Worm (Caenorhabditis elegans) whole organism, late embryonic: ENCODE measurements around the gene fbxb-117.

ENCODE experiments used
- C38D4.7 ChIP-seq: fragments of 200-800 bp; sonication (Bioruptor generic); optimal IDR thresholded peaks from 2 replicates; lab custom pipeline; 2018; ENCODE audit warnings: mild to moderate bottlenecking, missing genetic modification characterization, moderate library complexity, missing compliant biosample characterization
- K02D7.2 ChIP-seq: sonication (generic microtip); optimal IDR thresholded peaks from 2 replicates; lab custom pipeline; 2017; ENCODE audit warnings: mild to moderate bottlenecking, missing genetic modification characterization, missing compliant biosample characterization
- K09A11.1 ChIP-seq: sonication (generic microtip); optimal IDR thresholded peaks from 2 replicates; lab custom pipeline; 2017; ENCODE audit warnings: antibody characterized with exemption, mild to moderate bottlenecking, missing genetic modification characterization, missing compliant biosample characterization; ENCODE audit not compliant: insufficient read depth
- T23F11.4 ChIP-seq: fragments of 200-800 bp; sonication (Bioruptor generic); optimal IDR thresholded peaks from 2 replicates; lab custom pipeline; 2018; ENCODE audit warnings: mild to moderate bottlenecking, missing genetic modification characterization, missing compliant biosample characterization
- ahr-1 ChIP-seq: sonication (generic microtip); optimal IDR thresholded peaks from 2 replicates; lab custom pipeline; 2016; ENCODE audit warnings: missing genetic modification characterization, missing compliant biosample characterization
- ceh-14 ChIP-seq: sonication (generic microtip); optimal IDR thresholded peaks from 2 replicates; lab custom pipeline; 2016; ENCODE audit warnings: missing genotype, missing genetic modification characterization, missing compliant biosample characterization
- ceh-18 ChIP-seq: sonication (generic microtip); optimal IDR thresholded peaks from 2 replicates; lab custom pipeline; 2016; ENCODE audit warnings: missing genetic modification characterization, missing compliant biosample characterization
- ceh-2 ChIP-seq: sonication (generic microtip); optimal IDR thresholded peaks from 2 replicates; lab custom pipeline; 2016; ENCODE audit warnings: missing genotype, missing genetic modification characterization, missing compliant biosample characterization
- ceh-24 ChIP-seq: sonication (generic microtip); optimal IDR thresholded peaks from 2 replicates; lab custom pipeline; 2016; ENCODE audit warnings: mild to moderate bottlenecking, missing genetic modification characterization, missing compliant biosample characterization
- ceh-31 ChIP-seq: sonication (generic microtip); optimal IDR thresholded peaks from 2 replicates; lab custom pipeline; 2016; ENCODE audit warnings: missing genetic modification characterization, missing compliant biosample characterization
- ceh-34 ChIP-seq: sonication (generic microtip); optimal IDR thresholded peaks from 2 replicates; lab custom pipeline; 2016; ENCODE audit warnings: mild to moderate bottlenecking, missing genetic modification characterization, missing compliant biosample characterization
- ceh-48 ChIP-seq: sonication (generic microtip); optimal IDR thresholded peaks from 2 replicates; lab custom pipeline; 2016; ENCODE audit warnings: missing genetic modification characterization, inconsistent platforms, missing compliant biosample characterization
- ceh-6 ChIP-seq: fragments of 200-800 bp; sonication (Bioruptor generic); optimal IDR thresholded peaks from 2 replicates; lab custom pipeline; 2018; ENCODE audit warnings: mild to moderate bottlenecking, missing genetic modification characterization, missing compliant biosample characterization
- ceh-9 ChIP-seq: sonication (generic microtip); optimal IDR thresholded peaks from 2 replicates; lab custom pipeline; 2016; ENCODE audit warnings: mild to moderate bottlenecking, missing genetic modification characterization, inconsistent platforms, missing compliant biosample characterization
- dmd-4 ChIP-seq: sonication (generic microtip); optimal IDR thresholded peaks from 2 replicates; lab custom pipeline; 2016; ENCODE audit warnings: borderline replicate concordance, missing genetic modification characterization, missing compliant biosample characterization
- elt-2 ChIP-seq: sonication (generic microtip); optimal IDR thresholded peaks from 2 replicates; lab custom pipeline; 2016; ENCODE audit warnings: missing genetic modification reagents, missing genetic modification characterization, missing compliant biosample characterization
- fkh-6 ChIP-seq: sonication (generic microtip); optimal IDR thresholded peaks from 2 replicates; lab custom pipeline; 2016; ENCODE audit warnings: missing genetic modification characterization, missing compliant biosample characterization
- gmeb-2 ChIP-seq: sonication (generic microtip); optimal IDR thresholded peaks from 2 replicates; lab custom pipeline; 2016; ENCODE audit warnings: missing genetic modification characterization, inconsistent platforms, missing compliant biosample characterization
- hlh-15 ChIP-seq: sonication (generic microtip); optimal IDR thresholded peaks from 2 replicates; lab custom pipeline; 2016; ENCODE audit warnings: missing genetic modification characterization, missing compliant biosample characterization
- hlh-30 ChIP-seq: sonication (generic microtip); optimal IDR thresholded peaks from 2 replicates; lab custom pipeline; 2017; ENCODE audit warnings: antibody characterized with exemption, missing genetic modification characterization, missing compliant biosample characterization; ENCODE audit not compliant: insufficient read depth
- hlh-6 ChIP-seq: sonication (generic microtip); optimal IDR thresholded peaks from 2 replicates; lab custom pipeline; 2016; ENCODE audit warnings: missing genotype, missing genetic modification characterization, missing compliant biosample characterization
- madf-2 ChIP-seq: sonication (generic microtip); optimal IDR thresholded peaks from 2 replicates; lab custom pipeline; 2017; ENCODE audit warnings: missing genetic modification characterization, missing compliant biosample characterization
- mec-3 ChIP-seq: sonication (generic microtip); optimal IDR thresholded peaks from 2 replicates; lab custom pipeline; 2016; ENCODE audit warnings: borderline replicate concordance, missing genetic modification characterization, missing compliant biosample characterization
- nhr-11 ChIP-seq: fragments of 150-350 bp; optimal IDR thresholded peaks from 2 replicates; lab custom pipeline; 2014; ENCODE audit warnings: missing biosample characterization, missing genetic modification characterization
- nhr-232 ChIP-seq: sonication (generic microtip); optimal IDR thresholded peaks from 2 replicates; lab custom pipeline; 2016; ENCODE audit warnings: missing genetic modification characterization, missing compliant biosample characterization
- pag-3 ChIP-seq: sonication (generic microtip); optimal IDR thresholded peaks from 2 replicates; lab custom pipeline; 2016; ENCODE audit warnings: missing compliant biosample characterization, missing genetic modification characterization, borderline replicate concordance
- pqm-1 ChIP-seq: sonication (generic microtip); optimal IDR thresholded peaks from 2 replicates; lab custom pipeline; 2016; ENCODE audit warnings: missing genetic modification characterization, missing compliant biosample characterization
- ref-2 ChIP-seq: sonication (generic microtip); optimal IDR thresholded peaks from 2 replicates; lab custom pipeline; 2016; ENCODE audit warnings: missing genetic modification characterization, missing compliant biosample characterization
- sdc-2 ChIP-seq: sonication (generic microtip); optimal IDR thresholded peaks from 2 replicates; lab custom pipeline; 2016; ENCODE audit warnings: missing genotype, missing genetic modification characterization, missing compliant biosample characterization
- syd-9 ChIP-seq: sonication (generic microtip); optimal IDR thresholded peaks from 2 replicates; lab custom pipeline; 2016; ENCODE audit warnings: mild to moderate bottlenecking, missing genetic modification characterization, moderate library complexity, missing compliant biosample characterization
- tbx-7 ChIP-seq: sonication (generic microtip); optimal IDR thresholded peaks from 2 replicates; lab custom pipeline; 2016; ENCODE audit warnings: missing genotype, missing genetic modification characterization, missing compliant biosample characterization
- unc-3 ChIP-seq, 2 experiments: fragments of 200-800 bp in 1 of 2; sonication (Bioruptor generic) in 1 of 2; sonication (generic microtip) in 1 of 2; conservative IDR thresholded peaks in 1 of 2; optimal IDR thresholded peaks in 1 of 2; 2 replicates each; pipeline versions ENCODE4 v1.3.6 to Lab custom; 2016 to 2022; ENCODE audit warnings: missing compliant biosample characterization in 2 of 2, missing genetic modification characterization in 2 of 2, missing genetic modification reagents in 1 of 2
- unc-42 ChIP-seq: sonication (generic microtip); optimal IDR thresholded peaks from 2 replicates; lab custom pipeline; 2016; ENCODE audit warnings: missing genotype, missing genetic modification characterization, missing compliant biosample characterization
- unc-55 ChIP-seq: sonication (generic microtip); optimal IDR thresholded peaks from 2 replicates; lab custom pipeline; 2017; ENCODE audit warnings: missing biosample characterization, missing genetic modification reagents, missing genetic modification characterization
- zip-5 ChIP-seq: sonication (generic microtip); optimal IDR thresholded peaks from 2 replicates; lab custom pipeline; 2016; ENCODE audit warnings: missing genetic modification characterization, missing compliant biosample characterization
- ztf-16 ChIP-seq: sonication (generic microtip); optimal IDR thresholded peaks from 2 replicates; lab custom pipeline; 2017; ENCODE audit warnings: missing genetic modification characterization, missing compliant biosample characterization

Gene fbxb-117

DNA sequence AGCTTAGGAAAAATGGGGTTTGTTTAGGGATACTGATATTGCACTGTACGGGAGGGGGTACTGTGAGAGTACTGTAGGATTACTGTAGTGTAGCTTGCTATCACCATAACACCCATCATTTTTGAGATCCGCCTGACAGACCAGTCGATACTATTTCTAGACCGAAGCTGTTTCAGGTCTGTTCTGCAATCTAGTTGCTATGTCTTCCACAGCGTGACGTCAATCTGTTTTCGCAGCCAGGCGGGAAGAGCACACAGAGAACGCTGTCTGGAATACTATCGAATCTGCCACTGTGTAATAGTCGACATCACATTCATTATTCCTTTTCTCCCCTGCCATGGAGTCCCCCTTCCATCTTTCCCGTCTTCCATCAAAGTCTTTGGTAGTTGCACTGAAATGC lies 30.6 kb upstream of the fbxb-117 start, which contains the start of gene F21D9.11:
Gene F21D9.11, plus strand, starts transcription at position 301 of the 400 bp plus-strand sequence.
- no peak for TF ChIP-seq ceh-18
- no peak for TF ChIP-seq madf-2 (tag; lab: Kevin White, UChicago)
- TF ChIP-seq ceh-6 (GFP tag; lab: Kevin White, UChicago) = no peak

DNA sequence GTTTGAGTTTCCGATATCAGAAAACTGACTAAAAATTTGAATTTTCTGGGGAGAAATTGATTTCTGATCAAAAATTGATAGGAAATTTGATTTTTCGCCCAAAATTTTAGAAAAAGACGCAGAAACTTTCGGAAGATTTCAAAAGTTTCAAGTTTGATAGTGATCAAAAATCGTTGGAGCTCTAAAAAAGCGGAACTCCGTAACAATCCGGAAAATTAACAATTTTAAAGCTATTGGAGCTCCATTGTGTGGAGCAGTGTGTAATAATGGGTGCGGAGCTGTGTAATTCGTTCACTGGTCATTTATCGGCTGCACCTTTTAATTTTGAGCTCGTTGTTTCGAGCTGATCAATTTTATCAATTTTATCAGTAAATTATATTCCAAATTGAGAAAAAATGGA lies 28.9 kb upstream of the fbxb-117 start, which contains the start of gene F21D9.4:
Gene F21D9.4, plus strand, starts transcription at position 301 of the 400 bp plus-strand sequence.
- TF ChIP-seq K02D7.2 (no peak), hlh-15 (no peak), ceh-14 (tag; lab: Kevin White, UChicago) (no peak), ztf-16 (tag; lab: Kevin White, UChicago) (no peak), T23F11.4 (GFP tag; lab: Kevin White, UChicago) (no peak), C38D4.7 (GFP tag; lab: Kevin White, UChicago) (no peak), ceh-9 (tag; lab: Kevin White, UChicago) (no peak), ceh-24 (tag; lab: Kevin White, UChicago) (no peak), madf-2 (tag; lab: Kevin White, UChicago) (no peak), pqm-1 (tag; lab: Kevin White, UChicago) (no peak), ref-2 (tag; lab: Kevin White, UChicago) (no peak)

DNA sequence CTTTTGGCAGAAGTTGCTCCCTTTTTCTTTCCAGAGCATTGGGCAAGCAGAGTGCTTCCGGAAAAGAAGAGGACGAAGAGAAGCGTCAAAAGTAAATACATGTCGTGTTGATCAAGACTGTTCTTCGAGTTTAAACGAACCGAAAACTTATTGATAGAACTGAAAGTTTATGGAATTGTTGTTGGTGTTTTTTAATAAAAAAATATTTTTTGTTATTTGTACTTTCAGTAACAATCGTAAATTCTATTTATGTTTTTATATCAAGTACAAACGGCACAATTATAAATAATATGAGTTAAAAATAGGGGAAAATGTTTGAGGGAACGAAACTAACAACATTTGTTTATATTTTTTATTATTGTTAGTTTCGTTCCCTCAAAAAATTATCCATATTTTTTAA lies 24.8 kb upstream of the fbxb-117 start, which contains the start of gene F21D9.3:
Gene F21D9.3, minus strand, starts transcription at position 101 of the 400 bp plus-strand sequence.
- TF ChIP-seq C38D4.7 (GFP tag; lab: Kevin White, UChicago) (no peak), nhr-232 (no peak)

DNA sequence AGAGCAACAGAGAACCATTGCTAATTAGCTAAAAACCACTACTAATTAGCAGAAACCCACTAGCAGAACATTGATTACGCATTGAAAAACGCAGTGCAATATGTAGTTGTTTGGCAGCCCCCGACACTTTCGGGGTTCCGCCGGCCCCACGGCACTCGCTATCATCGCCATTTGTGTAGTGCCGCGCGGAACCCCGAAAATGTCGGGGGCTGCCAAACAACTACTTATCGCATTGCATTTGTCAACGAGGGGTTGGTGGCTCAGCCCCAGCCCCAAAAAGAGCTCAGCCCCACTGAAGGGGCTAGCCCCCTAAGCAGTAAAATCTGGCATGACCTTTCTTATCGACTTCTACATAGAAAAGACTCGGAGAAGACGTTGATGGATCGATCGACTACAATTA lies 23.0 kb upstream of the fbxb-117 start:
- no peak for TF ChIP-seq nhr-11 (tag; lab: Kevin White, UChicago)
- TF ChIP-seq gmeb-2 (tag; lab: Kevin White, UChicago) = no peak
- TF ChIP-seq mec-3 (tag; lab: Kevin White, UChicago) = no peak
- no peak for TF ChIP-seq elt-2 (tag; lab: Kevin White, UChicago)
- no peak for TF ChIP-seq fkh-6 (tag; lab: Kevin White, UChicago)
- no peak for TF ChIP-seq unc-3 (GFP tag; conservative IDR thresholded peaks at IDR 0.05; lab: Robert Waterston, UW)
- TF ChIP-seq unc-3 (tag; optimal IDR thresholded peaks at IDR 0.05; lab: Kevin White, UChicago) = no peak
- TF ChIP-seq ceh-34 (tag; lab: Kevin White, UChicago) = no peak

DNA sequence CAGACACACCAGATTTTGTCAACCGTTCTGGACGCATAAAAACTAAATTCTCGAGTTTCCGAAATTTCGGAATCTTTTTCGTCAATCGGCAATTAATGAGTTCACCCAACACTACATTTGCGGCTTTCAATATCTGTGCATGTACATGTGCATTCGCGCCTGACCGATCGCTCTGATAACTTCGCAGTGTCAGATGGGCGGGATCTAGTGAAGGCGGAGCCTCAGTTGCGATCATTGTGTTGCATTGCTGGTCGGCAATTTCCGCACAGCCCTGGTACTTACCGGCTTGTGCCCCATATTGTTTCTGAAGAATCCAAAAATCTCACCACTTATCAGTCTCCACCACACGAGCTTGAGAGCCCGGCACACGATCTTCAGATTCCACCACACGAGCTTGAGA lies 21.7 kb upstream of the fbxb-117 start:
- TF ChIP-seq zip-5 (tag; lab: Kevin White, UChicago) (no peak), unc-55 (no peak), C38D4.7 (GFP tag; lab: Kevin White, UChicago) (no peak), T23F11.4 (GFP tag; lab: Kevin White, UChicago) (no peak), hlh-30 (no peak), pag-3 (tag; lab: Kevin White, UChicago) (no peak), mec-3 (tag; lab: Kevin White, UChicago) (no peak), ceh-14 (tag; lab: Kevin White, UChicago) (no peak), ceh-31 (tag; lab: Kevin White, UChicago) (no peak)

DNA sequence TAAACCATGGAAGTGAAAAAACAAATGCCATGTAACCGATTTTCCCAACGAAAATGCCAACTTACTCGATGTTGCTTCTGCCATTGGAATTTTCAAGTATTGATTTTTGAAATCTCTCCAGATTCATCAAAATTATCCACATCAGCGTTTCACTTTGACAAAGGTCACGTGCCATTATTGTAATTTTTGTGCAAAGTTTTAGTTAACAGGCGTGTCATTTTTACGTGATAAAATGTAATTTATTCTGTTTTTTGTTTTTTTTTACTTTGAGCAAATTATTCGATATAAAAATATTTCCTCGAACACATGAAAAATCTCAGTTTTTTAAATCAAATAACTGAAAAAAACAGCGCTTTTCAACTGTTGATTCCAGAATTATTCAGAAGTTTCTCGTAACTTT lies 20.1 kb upstream of the fbxb-117 start, which contains the start of gene F21D9.2:
Gene F21D9.2, minus strand, starts transcription at position 101 of the 400 bp plus-strand sequence.
- TF ChIP-seq hlh-6 (tag; lab: Kevin White, UChicago) = no peak
- no peak for TF ChIP-seq tbx-7 (tag; lab: Kevin White, UChicago)
- TF ChIP-seq unc-3 (GFP tag; conservative IDR thresholded peaks at IDR 0.05; lab: Robert Waterston, UW) = no peak
- TF ChIP-seq unc-3 (tag; optimal IDR thresholded peaks at IDR 0.05; lab: Kevin White, UChicago) = no peak
- no peak for TF ChIP-seq syd-9 (tag; lab: Kevin White, UChicago)
- TF ChIP-seq ahr-1 (tag; lab: Kevin White, UChicago) = no peak
- TF ChIP-seq ceh-9 (tag; lab: Kevin White, UChicago) = no peak
- no peak for TF ChIP-seq elt-2 (tag; lab: Kevin White, UChicago)
- no peak for TF ChIP-seq ceh-2
- TF ChIP-seq fkh-6 (tag; lab: Kevin White, UChicago) = no peak
- no peak for TF ChIP-seq unc-42 (tag; lab: Kevin White, UChicago)
- no peak for TF ChIP-seq ceh-48
- no peak for TF ChIP-seq nhr-232
- no peak for TF ChIP-seq zip-5 (tag; lab: Kevin White, UChicago)
- no peak for TF ChIP-seq dmd-4 (tag; lab: Kevin White, UChicago)
- no peak for TF ChIP-seq sdc-2 (tag; lab: Kevin White, UChicago)
- TF ChIP-seq K09A11.1 = no peak
